Fruit fly (Drosophila melanogaster) whole organism, prepupa: ENCODE measurements around the gene TbCMF46.

Source experiments
- CG10631 ChIP-seq: fragments of 200-800 bp; sonication (Bioruptor generic); optimal IDR thresholded peaks from 2 replicates; lab custom pipeline; 2016; ENCODE audit warnings: missing biosample characterization, missing genetic modification characterization
- CG10669 ChIP-seq: fragments of 200-800 bp; sonication (Bioruptor generic); optimal IDR thresholded peaks from 3 replicates; lab custom pipeline; 2018; ENCODE audit warnings: missing biosample characterization, mild to moderate bottlenecking, missing genetic modification characterization, moderate library complexity
- CG11902 ChIP-seq: fragments of 200-800 bp; sonication (Bioruptor generic); optimal IDR thresholded peaks from 3 replicates; lab custom pipeline; 2016; ENCODE audit warnings: missing biosample characterization, missing genetic modification characterization
- CG15336 ChIP-seq: fragments of 200-800 bp; sonication (Bioruptor generic); IDR thresholded peaks from 2 replicates; pipeline ENCODE4 v1.3.6; 2022; ENCODE audit warnings: missing biosample characterization, missing genetic modification characterization
- CG1621 ChIP-seq: fragments of 200-800 bp; sonication (Bioruptor generic); optimal IDR thresholded peaks from 3 replicates; lab custom pipeline; 2018; ENCODE audit warnings: missing biosample characterization, mild to moderate bottlenecking, missing genetic modification characterization
- CG16779 ChIP-seq: fragments of 200-800 bp; sonication (Bioruptor generic); optimal IDR thresholded peaks from 3 replicates; lab custom pipeline; 2017; ENCODE audit warnings: missing biosample characterization, mild to moderate bottlenecking, missing genetic modification characterization
- CG3032 ChIP-seq: fragments of 200-800 bp; optimal IDR thresholded peaks from 2 replicates; lab custom pipeline; 2019; ENCODE audit warnings: missing biosample characterization, mild to moderate bottlenecking, missing genetic modification characterization, moderate library complexity
- CG31627 ChIP-seq: fragments of 200-800 bp; sonication (Bioruptor generic); optimal IDR thresholded peaks from 3 replicates; lab custom pipeline; 2016; ENCODE audit warnings: missing biosample characterization, missing genetic modification characterization
- CG32006 ChIP-seq: fragments of 200-800 bp; sonication (Bioruptor generic); optimal IDR thresholded peaks from 3 replicates; lab custom pipeline; 2017; ENCODE audit warnings: missing biosample characterization, mild to moderate bottlenecking, missing genetic modification characterization
- CG34406 ChIP-seq: fragments of 200-800 bp; sonication (Bioruptor generic); optimal IDR thresholded peaks from 3 replicates; lab custom pipeline; 2016; ENCODE audit warnings: missing biosample characterization, missing genetic modification characterization
- CG3919 ChIP-seq: fragments of 200-800 bp; sonication (Bioruptor generic); optimal IDR thresholded peaks from 3 replicates; lab custom pipeline; 2016; ENCODE audit warnings: missing biosample characterization, missing genetic modification characterization
- CG6163 ChIP-seq: fragments of 200-800 bp; sonication (Bioruptor generic); IDR thresholded peaks from 3 replicates; pipeline ENCODE4 v1.3.6; 2022; ENCODE audit warnings: missing biosample characterization, missing genetic modification characterization
- CG6276 ChIP-seq: fragments of 200-800 bp; sonication (Bioruptor generic); optimal IDR thresholded peaks from 2 replicates; lab custom pipeline; 2017; ENCODE audit warnings: missing biosample characterization, mild to moderate bottlenecking, missing genetic modification characterization
- CG6792 ChIP-seq: fragments of 200-800 bp; sonication (Bioruptor generic); optimal IDR thresholded peaks from 3 replicates; lab custom pipeline; 2016; ENCODE audit warnings: missing biosample characterization, missing genetic modification characterization
- CG6854 ChIP-seq: fragments of 200-800 bp; sonication (Bioruptor generic); optimal IDR thresholded peaks from 2 replicates; lab custom pipeline; 2017; ENCODE audit warnings: missing biosample characterization, mild to moderate bottlenecking, missing genetic modification characterization
- CG8119 ChIP-seq: fragments of 200-800 bp; sonication (Bioruptor generic); IDR thresholded peaks from 3 replicates; pipeline ENCODE4 v1.3.6; 2022; ENCODE audit warnings: missing biosample characterization, missing genetic modification characterization
- CG8632 ChIP-seq: fragments of 200-800 bp; sonication (Bioruptor generic); optimal IDR thresholded peaks from 3 replicates; lab custom pipeline; 2016; ENCODE audit warnings: missing biosample characterization, missing genetic modification characterization
- CG9139 ChIP-seq: fragments of 200-800 bp; sonication (Bioruptor generic); optimal IDR thresholded peaks from 3 replicates; lab custom pipeline; 2017; ENCODE audit warnings: missing biosample characterization, mild to moderate bottlenecking, missing genetic modification characterization
- Eip75B ChIP-seq: fragments of 200-800 bp; sonication (Bioruptor generic); optimal IDR thresholded peaks from 3 replicates; lab custom pipeline; 2016; ENCODE audit warnings: missing biosample characterization, missing genetic modification characterization
- Eip78C ChIP-seq: fragments of 200-800 bp; sonication (Bioruptor generic); peaks from one replicate; lab custom pipeline; 2016; ENCODE audit warnings: missing biosample characterization, missing genetic modification characterization
- Ets21C ChIP-seq: fragments of 200-800 bp; sonication (Bioruptor generic); optimal IDR thresholded peaks from 3 replicates; lab custom pipeline; 2016; ENCODE audit warnings: missing biosample characterization, missing genetic modification characterization
- Gug ChIP-seq: fragments of 200-800 bp; sonication (Bioruptor generic); IDR thresholded peaks from 2 replicates; pipeline ENCODE4 v1.3.6; 2022; ENCODE audit warnings: missing biosample characterization, missing genetic modification characterization
- Hr38 ChIP-seq: sonication (Bioruptor generic); optimal IDR thresholded peaks from 2 replicates; lab custom pipeline; 2016; ENCODE audit warnings: missing biosample characterization, missing genetic modification characterization
- Hr39 ChIP-seq: fragments of 200-800 bp; sonication (Bioruptor generic); optimal IDR thresholded peaks from 2 replicates; lab custom pipeline; 2016; ENCODE audit warnings: missing biosample characterization, missing genetic modification characterization
- Hr4 ChIP-seq: fragments of 200-800 bp; sonication (Bioruptor generic); optimal IDR thresholded peaks from 3 replicates; lab custom pipeline; 2016; ENCODE audit warnings: missing biosample characterization, missing genetic modification characterization
- Lpt ChIP-seq: fragments of 200-800 bp; sonication (Bioruptor generic); optimal IDR thresholded peaks from 3 replicates; lab custom pipeline; 2016; ENCODE audit warnings: missing biosample characterization, missing genetic modification characterization
- Met ChIP-seq: fragments of 200-800 bp; sonication (Bioruptor generic); optimal IDR thresholded peaks from 3 replicates; lab custom pipeline; 2016; ENCODE audit warnings: missing biosample characterization, missing genetic modification characterization
- OdsH ChIP-seq: fragments of 200-800 bp; sonication (Bioruptor generic); optimal IDR thresholded peaks from 3 replicates; lab custom pipeline; 2016; ENCODE audit warnings: missing biosample characterization, missing genetic modification characterization
- Smox ChIP-seq: fragments of 200-800 bp; sonication (Bioruptor generic); optimal IDR thresholded peaks from 3 replicates; lab custom pipeline; 2016; ENCODE audit warnings: missing biosample characterization, missing genetic modification characterization
- Sox102F ChIP-seq: fragments of 200-800 bp; sonication (Bioruptor generic); optimal IDR thresholded peaks from 2 replicates; lab custom pipeline; 2016; ENCODE audit warnings: missing biosample characterization, mild to moderate bottlenecking, missing genetic modification characterization
- Sox14 ChIP-seq: fragments of 200-800 bp; sonication (Bioruptor generic); optimal IDR thresholded peaks from 3 replicates; lab custom pipeline; 2016; ENCODE audit warnings: missing biosample characterization, missing genetic modification characterization
- achi ChIP-seq: fragments of 200-800 bp; sonication (Bioruptor generic); optimal IDR thresholded peaks from 3 replicates; lab custom pipeline; 2016; ENCODE audit warnings: missing biosample characterization, missing genetic modification characterization
- acj6 ChIP-seq: fragments of 200-800 bp; sonication (Bioruptor generic); optimal IDR thresholded peaks from 3 replicates; lab custom pipeline; 2016; ENCODE audit warnings: missing biosample characterization, missing genetic modification characterization
- cyc ChIP-seq: fragments of 200-800 bp; sonication (Bioruptor generic); optimal IDR thresholded peaks from 3 replicates; lab custom pipeline; 2016; ENCODE audit warnings: missing biosample characterization, missing genetic modification characterization
- dac ChIP-seq: fragments of 200-800 bp; sonication (Bioruptor generic); optimal IDR thresholded peaks from 2 replicates; lab custom pipeline; 2017; ENCODE audit warnings: missing biosample characterization, mild to moderate bottlenecking, missing genetic modification characterization
- dsx ChIP-seq: fragments of 200-800 bp; optimal IDR thresholded peaks from 3 replicates; lab custom pipeline; 2019; ENCODE audit warnings: missing biosample characterization, mild to moderate bottlenecking, missing genetic modification characterization, moderate library complexity; ENCODE audit not compliant: poor library complexity, severe bottlenecking
- eg ChIP-seq: fragments of 200-800 bp; sonication (Bioruptor generic); IDR thresholded peaks from 3 replicates; pipeline ENCODE4 v1.3.6; 2022; ENCODE audit warnings: missing biosample characterization, missing genetic modification characterization
- esn ChIP-seq: fragments of 200-800 bp; sonication (Bioruptor generic); optimal IDR thresholded peaks from 2 replicates; lab custom pipeline; 2016; ENCODE audit warnings: missing biosample characterization, mild to moderate bottlenecking, missing genetic modification characterization, moderate library complexity
- fd59A ChIP-seq: fragments of 200-800 bp; sonication (Bioruptor generic); optimal IDR thresholded peaks from 2 replicates; lab custom pipeline; 2017; ENCODE audit warnings: missing biosample characterization, mild to moderate bottlenecking, missing genetic modification characterization, missing genetic modification reagents
- fd85E ChIP-seq: fragments of 200-800 bp; sonication (Bioruptor generic); optimal IDR thresholded peaks from 3 replicates; lab custom pipeline; 2016; ENCODE audit warnings: missing biosample characterization, missing genetic modification characterization
- fkh ChIP-seq: fragments of 200-800 bp; sonication (Bioruptor generic); optimal IDR thresholded peaks from 3 replicates; lab custom pipeline; 2017; ENCODE audit warnings: missing biosample characterization, mild to moderate bottlenecking, missing genetic modification characterization, moderate library complexity
- lz ChIP-seq: fragments of 200-800 bp; sonication (Bioruptor generic); optimal IDR thresholded peaks from 3 replicates; lab custom pipeline; 2016; ENCODE audit warnings: missing biosample characterization, missing genetic modification characterization
- net ChIP-seq: fragments of 200-800 bp; sonication (Bioruptor generic); optimal IDR thresholded peaks from 3 replicates; lab custom pipeline; 2016; ENCODE audit warnings: missing biosample characterization, missing genetic modification characterization
- pdm3 ChIP-seq: fragments of 200-800 bp; sonication (Bioruptor generic); optimal IDR thresholded peaks from 3 replicates; lab custom pipeline; 2016; ENCODE audit warnings: missing biosample characterization, missing genetic modification characterization
- salr ChIP-seq, 2 experiments: fragments of 200-800 bp; sonication (Bioruptor generic); optimal IDR thresholded peaks; 3 replicates each; lab custom pipeline; 2016 to 2018; ENCODE audit warnings: missing biosample characterization in 2 of 2, missing genetic modification characterization in 2 of 2, mild to moderate bottlenecking in 1 of 2
- ss ChIP-seq, 2 experiments: fragments of 200-800 bp; sonication (Bioruptor generic); optimal IDR thresholded peaks; 2 replicates in 1 of 2; 3 replicates in 1 of 2; lab custom pipeline; 2017 to 2018; ENCODE audit warnings: mild to moderate bottlenecking in 2 of 2, missing biosample characterization in 2 of 2, missing genetic modification characterization in 2 of 2, moderate library complexity in 1 of 2
- svp ChIP-seq: fragments of 200-800 bp; sonication (Bioruptor generic); peaks from one replicate; lab custom pipeline; 2016; ENCODE audit warnings: missing biosample characterization, missing genetic modification characterization
- topi ChIP-seq: fragments of 200-800 bp; sonication (Bioruptor generic); optimal IDR thresholded peaks from 3 replicates; lab custom pipeline; 2016; ENCODE audit warnings: missing biosample characterization, missing genetic modification characterization
- vri ChIP-seq: fragments of 200-800 bp; sonication (Bioruptor generic); optimal IDR thresholded peaks from 3 replicates; lab custom pipeline; 2016; ENCODE audit warnings: missing biosample characterization, mild to moderate bottlenecking, missing genetic modification characterization

Gene TbCMF46

DNA sequence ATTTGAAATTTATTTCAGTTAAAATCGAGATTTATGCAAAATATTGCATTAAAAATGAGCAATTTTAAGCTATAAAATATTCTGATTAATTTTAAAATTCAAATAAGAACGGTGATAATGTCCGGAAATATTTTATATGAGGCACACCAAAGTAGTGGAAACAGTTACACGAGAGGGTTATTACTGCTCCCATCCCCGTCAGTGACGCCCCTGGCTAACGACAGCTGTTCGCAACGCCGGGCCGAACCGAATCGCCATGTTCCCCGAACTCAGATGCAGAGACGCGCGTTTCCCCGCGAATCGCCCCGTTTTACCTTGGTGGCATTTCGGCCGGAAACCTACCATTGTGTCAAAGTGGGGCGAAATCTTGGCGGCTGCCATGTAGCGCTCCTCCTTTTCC, 12.9 kb downstream of the TbCMF46 start:
- TF ChIP-seq fd59A (GFP tag; lab: Kevin White, UChicago) = no peak
- TF ChIP-seq CG3032 (tag; lab: Kevin White, UChicago) = no peak
- TF ChIP-seq Hr4 (GFP tag; lab: Kevin White, UChicago) = peak; percentile 67
- peak; percentile 7 for TF ChIP-seq CG32006 (GFP tag; lab: Kevin White, UChicago)
- no peak for TF ChIP-seq CG31627 (GFP tag; lab: Kevin White, UChicago)
- TF ChIP-seq Gug (GFP tag; lab: Robert Waterston, UW) = 0 out of 2 replicates have a peak, but pooled peaks have one; percentile 13
- no peak for TF ChIP-seq dac (GFP tag; lab: Kevin White, UChicago)
- peak; percentile 28; the same call in 2 of the 3 replicates for TF ChIP-seq CG8119 (GFP tag; lab: Robert Waterston, UW)
- peak; percentile 6 for TF ChIP-seq achi (GFP tag; lab: Kevin White, UChicago)
- no peak for TF ChIP-seq CG15336 (GFP tag; lab: Robert Waterston, UW)
- TF ChIP-seq Ets21C = no peak
- no peak for TF ChIP-seq CG3919
- no peak for TF ChIP-seq CG11902 (GFP tag; lab: Kevin White, UChicago)
- TF ChIP-seq acj6 (GFP tag; lab: Kevin White, UChicago) = peak; percentile 1
- no peak for TF ChIP-seq svp (GFP tag; lab: Kevin White, UChicago)
- TF ChIP-seq CG6276 = no peak
- peak; percentile 28 for TF ChIP-seq pdm3
- TF ChIP-seq ss (GFP tag; optimal IDR thresholded peaks at IDR 0.05; lab: Kevin White, UChicago) = no peak
- no peak for TF ChIP-seq Sox14 (GFP tag; lab: Kevin White, UChicago)
- TF ChIP-seq Lpt (GFP tag; lab: Kevin White, UChicago) = no peak
- peak; percentile 16 for TF ChIP-seq Eip75B (GFP tag; lab: Kevin White, UChicago)
- peak; percentile 37 for TF ChIP-seq net (GFP tag; lab: Kevin White, UChicago)
- peak; percentile 80 for TF ChIP-seq eg (GFP tag; lab: Robert Waterston, UW)
- TF ChIP-seq Hr39 (GFP tag; lab: Kevin White, UChicago) = peak; percentile 13
- no peak for TF ChIP-seq topi (GFP tag; lab: Kevin White, UChicago)
- TF ChIP-seq lz (GFP tag; lab: Kevin White, UChicago) = peak; percentile 40
- TF ChIP-seq fd85E (GFP tag; lab: Kevin White, UChicago) = no peak
- peak; percentile 8 for TF ChIP-seq Met (GFP tag; lab: Kevin White, UChicago)
- TF ChIP-seq CG6854 (GFP tag; lab: Kevin White, UChicago) = no peak
- no peak for TF ChIP-seq dsx
- peak; percentile 43 for TF ChIP-seq Eip78C (GFP tag; lab: Kevin White, UChicago)
- peak; percentile 13 for TF ChIP-seq Smox
- TF ChIP-seq CG34406 (GFP tag; lab: Kevin White, UChicago) = no peak
- no peak for TF ChIP-seq Hr38
- peak; percentile 9 for TF ChIP-seq cyc
- peak; percentile 49; the same call in 2 of the 3 replicates for TF ChIP-seq CG6163 (GFP tag; lab: Robert Waterston, UW)
- TF ChIP-seq CG10631 (GFP tag; lab: Kevin White, UChicago) = no peak
- no peak for TF ChIP-seq CG6792 (GFP tag; lab: Kevin White, UChicago)
- no peak for TF ChIP-seq CG8632 (GFP tag; lab: Kevin White, UChicago)

DNA sequence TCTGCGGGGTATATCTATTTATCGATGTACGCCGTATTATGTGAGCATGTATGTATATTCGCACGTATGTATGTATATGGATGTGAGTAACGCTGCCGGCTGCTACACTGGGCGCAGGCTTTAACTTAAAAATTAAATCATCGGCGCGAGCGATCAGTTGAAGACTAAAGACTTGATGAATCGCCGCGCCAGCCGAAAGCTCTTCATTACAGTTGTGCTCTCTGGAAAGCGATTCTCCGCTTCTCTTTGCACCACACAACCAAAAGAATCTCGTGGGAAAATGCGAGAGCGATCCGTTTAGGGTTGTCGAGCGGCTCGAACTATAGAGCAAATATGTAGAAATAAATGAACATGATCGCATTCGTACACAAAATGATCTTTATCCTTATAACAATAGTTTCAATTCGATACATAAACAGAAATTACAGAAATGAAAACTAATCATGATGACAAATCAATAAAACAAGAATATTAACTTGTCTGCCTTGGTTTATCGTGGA, 16.1 kb downstream of the TbCMF46 start, which contains the start of gene CG13124:
Gene CG13124 (minus strand): TSS at position 166 of the 500 bp plus-strand sequence.
- TF ChIP-seq Sox14 (GFP tag; lab: Kevin White, UChicago) = peak; percentile 8
- TF ChIP-seq topi (GFP tag; lab: Kevin White, UChicago) = peak; percentile 7
- peak; percentile 13 for TF ChIP-seq Sox102F (GFP tag; lab: Kevin White, UChicago)
- TF ChIP-seq CG15336 (GFP tag; lab: Robert Waterston, UW) = peak; percentile 65
- TF ChIP-seq Eip78C (GFP tag; lab: Kevin White, UChicago) = peak; percentile 72
- TF ChIP-seq Eip75B (GFP tag; lab: Kevin White, UChicago) = no peak
- peak; percentile 46 for TF ChIP-seq Hr4 (GFP tag; lab: Kevin White, UChicago)
- peak; percentile 20 to 29 for TF ChIP-seq ss (GFP tag; optimal IDR thresholded peaks at IDR 0.05; lab: Kevin White, UChicago)
- TF ChIP-seq OdsH = peak; percentile 21
- no peak for TF ChIP-seq Hr39 (GFP tag; lab: Kevin White, UChicago)
- TF ChIP-seq svp (GFP tag; lab: Kevin White, UChicago) = no peak
- TF ChIP-seq net (GFP tag; lab: Kevin White, UChicago) = peak; percentile 37
- peak; percentile 60 for TF ChIP-seq vri (GFP tag; lab: Kevin White, UChicago)
- TF ChIP-seq pdm3 = peak; percentile 6
- TF ChIP-seq CG9139 (GFP tag; lab: Kevin White, UChicago) = peak; percentile 13
- no peak for TF ChIP-seq CG1621 (tag; lab: Kevin White, UChicago)
- TF ChIP-seq fkh (GFP tag; lab: Kevin White, UChicago) = peak; percentile 12
- TF ChIP-seq eg (GFP tag; lab: Robert Waterston, UW) = peak; percentile 71; the same call in 2 of the 3 replicates
- peak; percentile 33 for TF ChIP-seq esn (GFP tag; lab: Kevin White, UChicago)
- TF ChIP-seq CG6276 = peak; percentile 19
- no peak for TF ChIP-seq salr (GFP tag; optimal IDR thresholded peaks at IDR 0.05; lab: Kevin White, UChicago)
- TF ChIP-seq Hr38 = no peak
- TF ChIP-seq CG3919 = peak; percentile 32
- no peak for TF ChIP-seq lz (GFP tag; lab: Kevin White, UChicago)
- TF ChIP-seq CG16779 (tag; lab: Kevin White, UChicago) = peak; percentile 27
- no peak for TF ChIP-seq CG10669 (GFP tag; lab: Kevin White, UChicago)
- TF ChIP-seq CG34406 (GFP tag; lab: Kevin White, UChicago) = peak; percentile 17
